Worm (Caenorhabditis elegans) whole organism, L4/young adult: ENCODE results near the gene rab-3.
"Not testable (repeated sequence)": the region's sequence is repeated elsewhere in the genome, so short reads cannot be mapped to it uniquely, and the experiment has no call there.

Experiments used
- W03F9.2 ChIP-seq: fragments of 150-350 bp; optimal IDR thresholded peaks from 2 replicates; lab custom pipeline; 2014; ENCODE audit warnings: missing biosample characterization, missing genetic modification characterization
- dao-5 ChIP-seq: sonication (generic microtip); optimal IDR thresholded peaks from 2 replicates; lab custom pipeline; 2016; ENCODE audit warnings: missing genotype, missing genetic modification characterization, moderate library complexity, missing compliant biosample characterization
- him-1 ChIP-seq: sonication (generic microtip); optimal IDR thresholded peaks from 2 replicates; lab custom pipeline; 2016; ENCODE audit warnings: missing genotype, missing genetic modification reagents, missing genetic modification characterization, missing compliant biosample characterization

The rab-3 gene

DNA sequence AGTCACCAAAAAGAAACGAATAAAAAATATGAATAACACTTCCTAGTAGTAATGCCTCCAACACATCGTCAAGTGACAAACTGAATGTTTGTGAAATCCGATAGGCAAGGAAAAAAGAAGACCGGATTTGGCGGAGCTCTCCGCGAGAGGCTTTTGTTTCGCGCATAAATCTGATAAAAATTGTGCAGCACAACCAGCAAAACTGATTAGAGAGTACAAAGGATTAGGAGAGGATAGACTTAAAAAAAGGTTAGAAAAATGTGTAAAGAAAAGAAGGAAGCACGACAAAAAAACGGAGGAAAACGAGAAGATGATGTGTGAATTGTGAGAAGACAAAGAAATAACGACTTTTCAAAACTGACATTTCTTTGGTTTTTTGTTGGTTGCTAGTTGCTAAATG lies at the start of gene rab-3:
Gene rab-3 (minus strand): TSS at position 147 of the 400 bp plus-strand sequence.
- TF ChIP-seq him-1 (peak; percentile 1), W03F9.2 (tag; lab: Kevin White, UChicago) (no peak)

DNA sequence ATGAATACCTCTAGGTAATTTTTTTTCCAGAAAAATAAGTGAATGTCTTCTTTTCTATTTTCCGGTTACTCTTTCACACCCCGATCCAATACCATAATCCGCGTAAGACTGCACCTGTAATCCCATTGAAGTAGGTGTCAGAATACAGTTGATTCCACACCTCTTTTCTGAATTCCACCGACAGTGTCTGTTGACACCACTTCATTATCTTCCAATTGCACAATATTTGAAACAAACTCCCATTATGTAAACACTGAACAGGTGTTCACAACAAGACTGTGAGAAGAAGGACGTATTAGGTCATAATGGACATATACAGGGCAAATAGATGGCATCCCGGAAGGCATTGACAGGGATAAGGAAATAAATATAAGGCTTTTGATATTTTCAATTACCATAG lies 49.7 kb upstream of the rab-3 start:
- TF ChIP-seq dao-5 (no peak), him-1 (no peak), W03F9.2 (tag; lab: Kevin White, UChicago) (no peak)

DNA sequence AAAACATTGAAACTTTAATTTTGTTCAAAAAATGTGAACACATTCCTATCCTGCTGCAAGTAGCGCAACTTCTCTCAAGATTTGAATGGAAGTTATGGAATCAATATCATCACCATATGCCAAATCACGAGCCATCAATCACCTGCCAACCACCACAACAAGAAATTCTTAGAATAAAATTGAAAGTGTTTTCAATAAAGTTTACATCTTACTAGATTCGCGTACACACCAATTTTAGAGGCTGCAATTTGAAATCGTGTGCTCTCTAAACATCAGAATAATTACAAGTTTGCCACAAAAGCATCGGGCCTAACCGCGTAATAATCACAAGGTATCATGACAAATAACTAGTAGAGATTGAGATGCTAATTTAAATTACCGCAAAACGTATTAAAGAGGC lies 47.2 kb upstream of the rab-3 start:
- TF ChIP-seq dao-5 (no peak), him-1 (no peak)

DNA sequence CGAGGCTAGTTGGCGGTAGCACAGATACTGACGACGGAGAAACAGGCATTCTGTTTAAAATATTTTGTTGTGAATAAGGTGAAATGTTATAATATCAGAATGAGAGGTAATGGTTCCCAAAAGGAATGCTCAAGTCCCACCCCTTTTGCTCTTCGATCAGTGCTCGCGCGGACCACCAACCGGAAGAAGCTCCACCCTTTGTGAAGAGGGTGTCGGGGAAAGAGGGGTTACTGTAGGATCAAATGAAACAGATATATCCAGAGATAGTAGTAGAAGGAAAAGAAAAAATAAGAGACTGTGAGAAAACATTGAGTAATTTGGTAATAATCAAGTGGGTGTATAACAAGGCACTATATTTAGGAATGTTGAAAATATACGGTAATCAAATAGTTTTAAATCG lies 46.5 kb upstream of the rab-3 start, which contains the start of the genes dmd-5 and F10C1.1:
Gene dmd-5 (minus strand): TSS at position 101 of the 400 bp plus-strand sequence.
Gene F10C1.1 (plus strand): TSS at position 110 of the 400 bp plus-strand sequence.
- TF ChIP-seq him-1 (no peak), dao-5 (no peak), W03F9.2 (tag; lab: Kevin White, UChicago) (no peak)

DNA sequence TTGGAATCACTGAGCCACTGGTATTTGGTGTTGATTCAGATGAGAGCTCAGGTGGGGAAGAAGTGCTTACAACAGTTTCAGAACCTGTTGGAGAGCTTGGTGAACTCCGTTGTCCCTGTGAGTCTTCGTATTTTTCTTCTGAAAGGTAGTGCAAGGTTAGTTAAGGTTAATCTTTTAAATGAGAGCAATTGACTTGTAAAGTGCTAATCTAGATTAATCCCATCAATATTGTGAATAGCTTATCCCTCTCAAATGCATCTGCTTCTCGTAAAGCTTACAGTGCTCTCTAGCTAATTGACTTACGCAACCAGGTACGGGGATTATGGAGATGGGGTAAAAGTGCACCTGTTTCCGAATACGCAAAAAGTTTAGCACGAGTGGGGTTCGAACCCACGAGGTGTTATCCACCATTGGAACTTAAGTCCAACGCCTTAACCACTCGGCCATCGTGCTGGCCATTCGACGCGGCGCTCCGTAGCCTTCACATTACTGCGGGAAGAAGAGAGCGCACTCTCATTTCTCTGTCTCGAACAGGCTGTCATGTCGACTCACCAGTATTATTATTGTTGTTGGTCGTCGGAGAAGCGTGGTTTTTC lies 45.0 kb upstream of the rab-3 start:
- TF ChIP-seq W03F9.2 (tag; lab: Kevin White, UChicago) (no peak), him-1 (peak; percentile 28)

DNA sequence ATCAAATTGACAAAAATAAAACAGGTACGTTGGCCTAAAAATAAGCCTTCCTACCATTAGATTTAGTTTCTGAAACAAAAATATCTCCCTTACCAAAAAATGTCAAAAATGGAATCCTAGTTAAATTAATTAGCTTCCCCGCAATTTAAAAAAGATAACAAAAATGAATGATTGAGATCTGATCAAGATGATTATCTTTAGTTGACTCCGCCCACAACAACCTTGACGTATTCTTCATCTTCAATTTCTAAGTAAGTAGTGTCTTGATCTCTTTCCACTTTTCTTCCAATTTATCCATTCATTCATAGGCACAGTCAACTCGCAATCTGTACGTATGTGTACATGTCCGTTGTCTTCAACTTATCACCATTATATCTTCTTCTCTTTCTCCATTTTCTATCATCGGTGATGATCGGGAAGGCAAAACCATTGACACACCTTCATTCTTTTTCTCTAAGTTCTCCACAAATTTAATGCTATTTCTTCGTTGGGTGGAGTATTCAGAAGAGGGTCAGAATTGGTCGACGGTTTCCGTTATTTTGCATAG lies 40.7 kb upstream of the rab-3 start:
- TF ChIP-seq him-1 (no peak), W03F9.2 (tag; lab: Kevin White, UChicago) (no peak), dao-5 (no peak)

DNA sequence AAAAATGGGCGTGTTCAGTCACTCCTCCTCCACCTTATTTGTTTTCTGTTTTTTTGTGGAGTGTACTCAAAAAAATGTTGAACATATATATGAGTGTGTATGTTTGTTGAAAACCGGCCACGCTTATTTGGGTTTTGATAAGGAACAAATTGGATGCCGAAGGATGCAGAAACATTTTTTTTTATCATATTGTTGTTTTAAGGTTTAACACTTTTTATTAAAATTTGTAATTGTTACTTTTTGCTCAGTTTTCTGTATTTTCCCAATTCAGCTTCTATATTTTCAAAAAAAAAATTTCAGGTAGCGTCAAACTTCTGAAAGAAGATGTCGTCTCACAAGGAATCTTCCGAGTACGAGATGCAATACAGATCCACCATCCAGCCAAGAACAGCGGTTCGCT lies 37.7 kb upstream of the rab-3 start, which contains the start of gene ifb-1:
Gene ifb-1 (plus strand): TSS at position 301 of the 400 bp plus-strand sequence.
- TF ChIP-seq W03F9.2 (tag; lab: Kevin White, UChicago) (no peak), dao-5 (no peak), him-1 (no peak)

DNA sequence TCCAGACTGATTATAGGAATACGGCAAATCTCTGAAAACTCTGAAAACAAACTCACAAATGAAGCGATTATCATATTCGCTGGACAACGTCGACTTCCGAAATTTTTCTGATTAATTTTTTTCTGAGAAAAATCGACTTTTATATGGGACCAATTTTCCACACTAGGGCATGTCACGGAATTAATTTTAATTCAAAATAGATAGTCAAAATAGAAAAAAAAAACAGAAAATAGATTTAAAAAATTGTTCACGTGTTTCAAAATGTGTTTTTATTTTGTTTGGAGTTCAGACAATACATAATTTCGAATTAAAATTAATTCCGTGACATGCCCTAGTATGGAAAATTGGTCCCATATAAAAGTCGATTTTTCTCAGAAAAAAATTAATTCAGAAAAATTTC lies 30.0 kb upstream of the rab-3 start, which contains the start of the genes F10C1.3 and F10C1.23:
Gene F10C1.3 (minus strand): TSS at position 101 of the 400 bp plus-strand sequence.
Gene F10C1.23 (plus strand): TSS at position 385 of the 400 bp plus-strand sequence.
- TF ChIP-seq dao-5; him-1; W03F9.2 (tag; lab: Kevin White, UChicago): not testable (repeated sequence)

DNA sequence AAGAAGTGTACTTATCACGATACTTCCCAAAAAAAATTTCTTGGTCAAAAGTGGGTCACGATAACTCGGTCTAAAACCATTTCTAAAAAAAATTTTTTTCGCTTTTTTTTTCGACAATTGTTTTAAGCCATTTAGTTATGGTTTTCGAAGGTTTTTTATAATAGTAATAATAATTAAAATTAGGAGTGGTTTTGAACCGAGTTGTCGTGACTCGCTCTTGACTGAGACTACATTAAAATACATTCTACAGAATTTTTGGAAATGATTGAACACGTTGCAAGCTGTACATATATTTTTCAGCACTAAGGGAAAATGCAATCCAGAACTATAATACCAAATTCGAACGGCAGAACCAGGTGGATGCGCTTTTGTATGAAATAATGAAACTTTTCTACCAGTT lies 26.5 kb upstream of the rab-3 start, which contains the start of gene F10C1.8:
Gene F10C1.8 (plus strand): TSS at position 301 of the 400 bp plus-strand sequence.
- TF ChIP-seq him-1: no peak
- no peak for TF ChIP-seq dao-5
- no peak for TF ChIP-seq W03F9.2 (tag; lab: Kevin White, UChicago)

DNA sequence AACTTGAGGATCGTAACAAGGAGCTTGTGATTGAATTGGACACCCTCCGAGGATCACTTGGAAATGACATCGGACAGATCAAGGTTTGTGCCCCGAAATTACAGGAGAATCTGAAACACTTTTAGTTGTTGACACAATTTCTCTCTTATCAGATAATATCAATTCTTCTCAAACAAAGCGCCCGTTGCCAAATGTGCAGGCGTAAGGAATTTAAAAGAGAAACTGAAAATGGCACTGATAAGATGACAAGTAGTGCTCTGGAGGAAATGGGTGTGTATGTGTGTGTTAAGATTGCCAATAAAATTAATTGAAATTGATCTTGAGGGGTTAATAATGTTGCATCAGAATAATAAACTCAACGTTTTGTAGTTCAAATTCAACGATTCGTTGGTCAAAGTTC lies 23.7 kb upstream of the rab-3 start:
- TF ChIP-seq him-1 (no peak), W03F9.2 (tag; lab: Kevin White, UChicago) (no peak), dao-5 (no peak)

DNA sequence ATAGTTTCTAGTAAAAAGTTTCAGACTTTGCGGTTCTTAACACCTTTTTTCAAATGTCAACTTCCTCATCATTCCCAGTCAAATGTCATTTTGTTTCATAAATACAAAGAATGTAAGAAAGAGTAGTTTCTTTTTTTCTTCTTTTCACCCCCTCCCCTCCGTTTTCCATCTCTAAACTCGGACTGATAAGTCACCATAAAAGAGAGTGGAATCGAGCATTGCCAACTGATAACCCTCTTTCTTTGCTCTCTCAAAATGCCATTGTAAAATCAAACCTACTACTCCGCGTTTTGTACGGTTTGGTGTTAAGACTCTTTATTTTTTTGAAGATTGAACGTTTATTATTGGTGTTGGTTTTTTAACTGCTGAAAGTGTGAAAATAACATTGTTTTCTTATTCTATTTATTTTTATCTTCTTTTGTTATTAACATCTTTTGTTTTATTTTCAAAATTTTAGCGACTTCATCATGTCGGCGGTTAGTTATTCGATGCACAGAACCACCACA lies 22.1 kb upstream of the rab-3 start, which contains the start of gene ifb-2:
Gene ifb-2 (plus strand): TSS at position 456 of the 506 bp plus-strand sequence.
- TF ChIP-seq W03F9.2 (tag; lab: Kevin White, UChicago) (no peak), him-1 (no peak), dao-5 (no peak)

DNA sequence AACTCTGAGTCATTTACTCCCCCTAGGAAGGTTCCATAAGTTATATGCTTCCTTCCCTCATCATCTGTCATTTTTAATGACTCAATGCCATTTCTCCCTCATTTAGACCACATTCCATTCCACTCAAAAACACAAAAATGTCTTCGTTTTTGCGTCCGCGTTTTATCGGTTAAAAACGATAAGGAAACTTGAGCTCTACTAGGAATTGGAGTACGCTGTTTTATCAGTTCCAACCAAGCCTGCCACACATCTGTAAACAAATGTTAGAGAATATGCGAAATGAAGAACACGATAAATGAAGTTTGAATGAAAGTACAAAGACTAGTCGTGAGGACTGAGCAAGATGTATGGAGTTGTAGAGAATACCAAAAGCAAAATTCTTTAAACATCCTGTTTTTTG lies 20.7 kb upstream of the rab-3 start:
- TF ChIP-seq him-1: no peak
- no peak for TF ChIP-seq dao-5
- no peak for TF ChIP-seq W03F9.2 (tag; lab: Kevin White, UChicago)

DNA sequence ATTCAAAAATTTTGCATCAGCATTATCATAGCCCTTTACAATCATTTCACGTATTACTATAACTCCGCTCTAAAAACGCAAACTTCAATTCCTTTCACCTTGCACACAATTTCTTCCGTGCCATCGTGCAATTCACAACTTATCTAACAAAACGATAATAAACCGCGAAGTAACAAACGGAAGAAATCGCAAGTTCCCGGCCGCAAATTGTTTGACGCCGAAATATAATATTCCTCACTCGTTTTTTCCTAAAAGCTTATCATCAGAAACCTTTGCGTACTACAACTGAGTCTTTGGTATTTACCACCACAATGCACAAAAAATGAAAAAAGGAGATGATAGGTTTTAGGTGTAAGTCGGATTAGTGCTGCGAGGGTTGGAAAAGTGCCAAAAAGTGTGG lies 19.7 kb upstream of the rab-3 start:
- no peak for TF ChIP-seq W03F9.2 (tag; lab: Kevin White, UChicago)
- no peak for TF ChIP-seq dao-5
- no peak for TF ChIP-seq him-1

DNA sequence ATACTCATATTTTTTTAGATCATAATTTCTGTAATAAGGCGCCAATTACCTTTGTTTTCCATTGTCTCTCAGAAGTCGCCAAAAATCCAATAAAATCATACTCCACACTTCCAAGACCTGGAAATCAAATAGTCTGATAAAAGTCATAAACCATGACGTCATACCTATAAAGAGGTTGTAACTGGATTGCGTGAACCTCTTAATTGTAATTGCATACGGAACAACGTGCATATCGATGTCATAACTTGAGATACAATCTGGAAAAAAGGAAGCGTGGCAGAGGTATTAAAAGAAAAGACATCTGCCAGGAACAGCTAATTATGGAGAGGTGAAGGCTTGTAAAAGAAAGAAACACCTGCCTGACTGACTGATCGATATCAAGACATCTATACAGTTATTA lies 17.4 kb upstream of the rab-3 start, which contains the start of gene F10C1.9:
Gene F10C1.9 (minus strand): TSS at position 197 of the 400 bp plus-strand sequence.
- no peak for TF ChIP-seq him-1
- no peak for TF ChIP-seq dao-5
- no peak for TF ChIP-seq W03F9.2 (tag; lab: Kevin White, UChicago)

DNA sequence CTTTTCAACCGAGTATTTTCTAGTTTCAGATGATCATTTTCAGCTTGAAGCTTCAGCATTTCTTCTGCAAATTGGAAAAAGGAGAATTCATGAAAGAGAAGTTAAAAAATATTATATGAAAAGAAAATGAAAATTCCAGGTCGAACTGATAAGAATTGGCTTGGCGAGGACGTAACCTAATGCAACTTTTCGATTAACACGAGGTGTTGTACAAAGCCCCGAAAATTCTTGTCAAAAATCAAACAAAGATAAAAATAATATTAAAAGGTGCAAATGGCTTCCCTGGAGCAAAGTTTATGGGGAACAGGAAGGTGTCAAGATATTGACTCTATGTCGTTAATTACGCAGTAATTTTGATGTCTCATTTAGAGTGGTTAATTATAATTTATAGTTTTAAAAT lies 16.7 kb upstream of the rab-3 start:
- TF ChIP-seq dao-5 (no peak), him-1 (no peak), W03F9.2 (tag; lab: Kevin White, UChicago) (no peak)
